Fruit fly (Drosophila melanogaster) whole organism, embryonic: ENCODE results near the gene frtz.

Source experiments
- Antp ChIP-seq: fragments of 200-800 bp; sonication (Bioruptor generic); optimal IDR thresholded peaks from 3 replicates; lab custom pipeline; 2016; ENCODE audit warnings: missing biosample characterization, missing genetic modification characterization
- Bteb2 ChIP-seq: fragments of 200-800 bp; sonication (Bioruptor generic); optimal IDR thresholded peaks from 2 replicates; lab custom pipeline; 2016; ENCODE audit warnings: missing biosample characterization, missing genetic modification characterization
- CG10267 ChIP-seq: fragments of 200-800 bp; sonication (Bioruptor generic); optimal IDR thresholded peaks from 2 replicates; lab custom pipeline; 2018; ENCODE audit warnings: missing biosample characterization, mild to moderate bottlenecking, missing genetic modification characterization, moderate library complexity
- CG10462 ChIP-seq: fragments of 200-800 bp; sonication (Bioruptor generic); optimal IDR thresholded peaks from 2 replicates; lab custom pipeline; 2016; ENCODE audit warnings: missing biosample characterization, missing genetic modification characterization
- CG10543 ChIP-seq: fragments of 200-800 bp; sonication (Bioruptor generic); optimal IDR thresholded peaks from 3 replicates; lab custom pipeline; 2017; ENCODE audit warnings: missing biosample characterization, mild to moderate bottlenecking, missing genetic modification characterization, moderate library complexity
- CG11560 ChIP-seq: fragments of 200-800 bp; sonication (Bioruptor generic); IDR thresholded peaks from 3 replicates; pipeline ENCODE4 v1.3.6; 2022; ENCODE audit warnings: missing biosample characterization, missing genetic modification characterization
- CG12769 ChIP-seq: fragments of 200-800 bp; sonication (Bioruptor generic); optimal IDR thresholded peaks from 2 replicates; lab custom pipeline; 2019; ENCODE audit warnings: missing biosample characterization, mild to moderate bottlenecking, missing genetic modification characterization, moderate library complexity
- CG13287 ChIP-seq: fragments of 200-800 bp; sonication (Bioruptor generic); IDR thresholded peaks from 2 replicates; pipeline ENCODE4 v1.3.6; 2022; ENCODE audit warnings: missing biosample characterization, missing genetic modification characterization; ENCODE audit not compliant: partially characterized antibody
- CG13296 ChIP-seq: fragments of 200-800 bp; sonication (Bioruptor generic); optimal IDR thresholded peaks from 3 replicates; lab custom pipeline; 2018; ENCODE audit warnings: missing biosample characterization, mild to moderate bottlenecking, missing genetic modification characterization
- CG14050 ChIP-seq: fragments of 200-800 bp; sonication (Bioruptor generic); IDR thresholded peaks from 3 replicates; pipeline ENCODE4 v1.3.6; 2022; ENCODE audit warnings: missing biosample characterization, missing genetic modification characterization
- CG16779 ChIP-seq: fragments of 200-800 bp; sonication (Bioruptor generic); IDR thresholded peaks from 2 replicates; pipeline ENCODE4 v1.3.6; 2022; ENCODE audit warnings: missing biosample characterization, missing genetic modification characterization
- CG17912 ChIP-seq: fragments of 200-800 bp; sonication (Bioruptor generic); optimal IDR thresholded peaks from 2 replicates; lab custom pipeline; 2018; ENCODE audit warnings: missing biosample characterization, mild to moderate bottlenecking, missing genetic modification characterization
- CG18011 ChIP-seq: fragments of 200-800 bp; sonication (Bioruptor generic); optimal IDR thresholded peaks from 2 replicates; lab custom pipeline; 2017; ENCODE audit warnings: missing biosample characterization, missing genetic modification characterization, mild to moderate bottlenecking, moderate library complexity, missing genotype
- CG18599 ChIP-seq: fragments of 200-800 bp; sonication (Bioruptor generic); optimal IDR thresholded peaks from 3 replicates; lab custom pipeline; 2017; ENCODE audit warnings: missing biosample characterization, missing genetic modification characterization, mild to moderate bottlenecking, moderate library complexity, missing genetic modification reagents
- CG18619 ChIP-seq: fragments of 200-800 bp; sonication (Bioruptor generic); optimal IDR thresholded peaks from 3 replicates; lab custom pipeline; 2017; ENCODE audit warnings: missing biosample characterization, mild to moderate bottlenecking, missing genetic modification characterization
- CG2199 ChIP-seq: fragments of 200-800 bp; sonication (Bioruptor generic); IDR thresholded peaks from 3 replicates; pipeline ENCODE4 v1.3.6; 2022; ENCODE audit warnings: missing biosample characterization, missing genetic modification characterization
- CG4328 ChIP-seq: fragments of 200-800 bp; sonication (Bioruptor generic); optimal IDR thresholded peaks from 3 replicates; lab custom pipeline; 2017; ENCODE audit warnings: missing biosample characterization, missing genetic modification reagents, missing genetic modification characterization
- CG7987 ChIP-seq: fragments of 200-800 bp; sonication (Bioruptor generic); optimal IDR thresholded peaks from 2 replicates; lab custom pipeline; 2018; ENCODE audit warnings: missing biosample characterization, mild to moderate bottlenecking, missing genetic modification characterization, moderate library complexity
- Camta ChIP-seq: fragments of 200-800 bp; sonication (Bioruptor generic); optimal IDR thresholded peaks from 2 replicates; lab custom pipeline; 2016; ENCODE audit warnings: missing biosample characterization, missing genetic modification characterization
- Fer1 ChIP-seq: fragments of 200-800 bp; sonication (Bioruptor generic); optimal IDR thresholded peaks from 2 replicates; lab custom pipeline; 2017; ENCODE audit warnings: missing biosample characterization, mild to moderate bottlenecking, missing genetic modification characterization
- GATAe ChIP-seq: fragments of 200-800 bp; sonication (Bioruptor generic); conservative IDR thresholded peaks from 2 replicates; pipeline ENCODE4 v1.3.6; 2022; ENCODE audit warnings: missing biosample characterization, missing genetic modification characterization
- Hr3 ChIP-seq: fragments of 200-800 bp; sonication (Bioruptor generic); optimal IDR thresholded peaks from 3 replicates; lab custom pipeline; 2016; ENCODE audit warnings: missing biosample characterization, missing genetic modification characterization
- Med ChIP-seq: fragments of 200-800 bp; sonication (Bioruptor generic); peaks from one replicate; lab custom pipeline; 2016; ENCODE audit warnings: missing biosample characterization, missing genetic modification characterization, mild to moderate bottlenecking, inconsistent platforms, moderate library complexity
- Mrtf ChIP-seq: fragments of 200-800 bp; sonication (Bioruptor generic); IDR thresholded peaks from 3 replicates; pipeline ENCODE4 v1.3.6; 2022; ENCODE audit warnings: missing biosample characterization, missing genetic modification characterization
- Pdp1 ChIP-seq, 2 experiments: fragments of 200-800 bp; sonication (Bioruptor generic); optimal IDR thresholded peaks; 3 replicates each; lab custom pipeline; 2016; ENCODE audit warnings: missing biosample characterization in 2 of 2, missing genetic modification characterization in 2 of 2, mild to moderate bottlenecking in 1 of 2, moderate library complexity in 1 of 2
- Side ChIP-seq: fragments of 200-800 bp; sonication (Bioruptor generic); optimal IDR thresholded peaks from 2 replicates; lab custom pipeline; 2016; ENCODE audit warnings: missing biosample characterization, missing genetic modification characterization
- ato ChIP-seq: fragments of 200-800 bp; sonication (Bioruptor generic); IDR thresholded peaks from 2 replicates; pipeline ENCODE4 v1.3.6; 2022; ENCODE audit warnings: missing biosample characterization, missing genetic modification characterization; ENCODE audit not compliant: partially characterized antibody
- bowl ChIP-seq: fragments of 200-800 bp; sonication (Bioruptor generic); IDR thresholded peaks from 2 replicates; pipeline ENCODE4 v1.3.6; 2022; ENCODE audit warnings: missing biosample characterization, missing genetic modification characterization
- chinmo ChIP-seq: fragments of 200-800 bp; sonication (Bioruptor generic); IDR thresholded peaks from 4 replicates; pipeline ENCODE4 v1.3.6; 2022; ENCODE audit warnings: missing biosample characterization, missing genetic modification characterization; ENCODE audit not compliant: partially characterized antibody
- chm ChIP-seq: fragments of 200-800 bp; sonication (Bioruptor generic); IDR thresholded peaks from 2 replicates; pipeline ENCODE4 v1.3.6; 2022; ENCODE audit warnings: missing biosample characterization, missing genetic modification characterization
- croc ChIP-seq: fragments of 200-800 bp; sonication (Bioruptor generic); conservative IDR thresholded peaks from 3 replicates; pipeline ENCODE4 v1.3.6; 2022; ENCODE audit warnings: missing biosample characterization, missing genetic modification characterization
- crol ChIP-seq: fragments of 200-800 bp; sonication (Bioruptor generic); IDR thresholded peaks from 2 replicates; pipeline ENCODE4 v1.3.6; 2022; ENCODE audit warnings: missing biosample characterization, missing genetic modification characterization
- fd3F ChIP-seq: fragments of 200-800 bp; sonication (Bioruptor generic); optimal IDR thresholded peaks from 2 replicates; lab custom pipeline; 2018; ENCODE audit warnings: missing biosample characterization, mild to moderate bottlenecking, missing genetic modification characterization, moderate library complexity
- gcm ChIP-seq: fragments of 200-800 bp; sonication (Bioruptor generic); optimal IDR thresholded peaks from 2 replicates; lab custom pipeline; 2019; ENCODE audit warnings: missing biosample characterization, mild to moderate bottlenecking, missing genetic modification characterization, moderate library complexity
- grn ChIP-seq: fragments of 200-800 bp; sonication (Bioruptor generic); optimal IDR thresholded peaks from 3 replicates; lab custom pipeline; 2017; ENCODE audit warnings: missing biosample characterization, missing genetic modification characterization
- jigr1 ChIP-seq: fragments of 200-800 bp; sonication (Bioruptor generic); IDR thresholded peaks from 3 replicates; pipeline ENCODE4 v1.3.6; 2022; ENCODE audit warnings: missing biosample characterization, missing genetic modification characterization
- maf-S ChIP-seq: fragments of 200-800 bp; sonication (Bioruptor generic); optimal IDR thresholded peaks from 2 replicates; lab custom pipeline; 2016; ENCODE audit warnings: missing biosample characterization, missing genetic modification characterization
- nom ChIP-seq: fragments of 200-800 bp; sonication (Bioruptor generic); optimal IDR thresholded peaks from 2 replicates; lab custom pipeline; 2017; ENCODE audit warnings: missing biosample characterization, missing genetic modification characterization, mild to moderate bottlenecking, moderate library complexity, missing genetic modification reagents
- stwl ChIP-seq: fragments of 200-800 bp; sonication (Bioruptor generic); optimal IDR thresholded peaks from 3 replicates; lab custom pipeline; 2018; ENCODE audit warnings: missing biosample characterization, mild to moderate bottlenecking, missing genetic modification characterization, moderate library complexity
- sug ChIP-seq: fragments of 200-800 bp; optimal IDR thresholded peaks from 2 replicates; lab custom pipeline; 2019; ENCODE audit warnings: missing biosample characterization, mild to moderate bottlenecking, missing genetic modification characterization, moderate library complexity
- trh ChIP-seq: fragments of 200-800 bp; sonication (Bioruptor generic); optimal IDR thresholded peaks from 2 replicates; lab custom pipeline; 2016; ENCODE audit warnings: missing biosample characterization, missing genetic modification characterization
- twi ChIP-seq: fragments of 200-800 bp; optimal IDR thresholded peaks from 2 replicates; lab custom pipeline; 2019; ENCODE audit warnings: missing biosample characterization, mild to moderate bottlenecking, missing genetic modification characterization, moderate library complexity
- wek ChIP-seq: fragments of 200-800 bp; sonication (Bioruptor generic); optimal IDR thresholded peaks from 3 replicates; lab custom pipeline; 2018; ENCODE audit warnings: missing biosample characterization, mild to moderate bottlenecking, missing genetic modification characterization, moderate library complexity
- wor ChIP-seq: fragments of 200-800 bp; sonication (Bioruptor generic); IDR thresholded peaks from 2 replicates; pipeline ENCODE4 v1.3.6; 2022; ENCODE audit warnings: missing biosample characterization, missing genetic modification characterization

Gene frtz

dm6 chr2L:1720846-1721506, 5.3 kb upstream of the frtz start (continued):
- no peak for TF ChIP-seq stwl (tag; lab: Kevin White, UChicago)
- no peak for TF ChIP-seq nom (GFP tag; lab: Kevin White, UChicago)
- TF ChIP-seq GATAe (GFP tag; lab: Robert Waterston, UW): peak; percentile 72
- TF ChIP-seq wor (GFP tag; lab: Robert Waterston, UW): no peak
- TF ChIP-seq Camta (GFP tag; lab: Kevin White, UChicago): no peak
- TF ChIP-seq CG10543 (GFP tag; lab: Kevin White, UChicago): peak; percentile 34
- TF ChIP-seq wek: no peak
- no peak for TF ChIP-seq CG4328
- 0 out of 4 replicates have a peak, but pooled peaks have one; percentile 33 for TF ChIP-seq chinmo
- TF ChIP-seq jigr1 (GFP tag; lab: Robert Waterston, UW): no peak
- TF ChIP-seq Fer1: no peak
- peak; percentile 51 for TF ChIP-seq CG12769
- peak; percentile 26; the same call in 1 of the 2 replicates for TF ChIP-seq crol (GFP tag; lab: Robert Waterston, UW)
- TF ChIP-seq CG18599 (GFP tag; lab: Kevin White, UChicago): no peak
- TF ChIP-seq bowl: no peak
- TF ChIP-seq Hr3 (GFP tag; lab: Kevin White, UChicago): no peak
- TF ChIP-seq grn (GFP tag; lab: Kevin White, UChicago): peak; percentile 12
- no peak for TF ChIP-seq CG16779 (GFP tag; lab: Robert Waterston, UW)
- no peak for TF ChIP-seq Side
- no peak for TF ChIP-seq CG2199 (GFP tag; lab: Robert Waterston, UW)
- no peak for TF ChIP-seq fd3F
- TF ChIP-seq CG13296 (GFP tag; lab: Kevin White, UChicago): no peak
- no peak for TF ChIP-seq Mrtf (GFP tag; lab: Robert Waterston, UW)
- TF ChIP-seq CG7987 (GFP tag; lab: Kevin White, UChicago): peak; percentile 8
- no peak for TF ChIP-seq CG18011 (GFP tag; lab: Kevin White, UChicago)
- no peak for TF ChIP-seq chm (GFP tag; lab: Robert Waterston, UW)
- no peak for TF ChIP-seq CG14050 (GFP tag; lab: Robert Waterston, UW)
- TF ChIP-seq CG13287 (GFP tag; lab: Robert Waterston, UW): no peak
- no peak for TF ChIP-seq CG17912
- no peak for TF ChIP-seq maf-S

dm6 chr2L:1719971-1720370, 4.3 kb upstream of the frtz start:
- TF ChIP-seq trh (GFP tag; lab: Kevin White, UChicago) (no peak), chinmo (0 out of 4 replicates have a peak, but pooled peaks have one; percentile 57), Antp (GFP tag; lab: Kevin White, UChicago) (no peak), ato (GFP tag; lab: Robert Waterston, UW) (no peak), CG18619 (GFP tag; lab: Kevin White, UChicago) (no peak), sug (tag; lab: Kevin White, UChicago) (peak; percentile 38), CG10462 (no peak), croc (GFP tag; lab: Robert Waterston, UW) (no peak), CG10267 (tag; lab: Kevin White, UChicago) (no peak), twi (no peak), Pdp1 (GFP tag; optimal IDR thresholded peaks at IDR 0.05; lab: Kevin White, UChicago) (peak in 1 of 2 experiments; percentile 49), Med (GFP tag; lab: Kevin White, UChicago) (peak; percentile 46), gcm (GFP tag; lab: Kevin White, UChicago) (no peak), CG11560 (no peak), Bteb2 (no peak)
